Fruit fly (Drosophila melanogaster) S2 (cell line): ENCODE measurements around the gene CG32983.

Experiments used
- CG8478 ChIP-seq: fragments of >200 bp; optimal IDR thresholded peaks from 2 replicates; lab custom pipeline; 2018
- CTCF ChIP-seq, 2 experiments: fragments of >200 bp; optimal IDR thresholded peaks; 2 replicates each; lab custom pipeline; 2018

dm6 chr2L:8864564-8864963 is 1.1 kb upstream of the CG32983 start, which contains the start of gene CG32988:
- TF ChIP-seq CG8478: no peak
- TF ChIP-seq CTCF (optimal IDR thresholded peaks at IDR 0.05; lab: Kevin White, UChicago): no peak
